Fruit fly (Drosophila melanogaster): Measurements from ENCODE around the gene CG7382.

dm6 chr2L:5546518-5547287 is 27.0 kb upstream of the CG7382 start, which contains the start of gene Oscillin:
- TF ChIP-seq h (GFP tag; optimal IDR thresholded peaks at IDR 0.05) (peak; percentile 72), Dif (GFP tag; optimal IDR thresholded peaks at IDR 0.05; ENCODE audit: partially characterized antibody) (no peak), woc (GFP tag; optimal IDR thresholded peaks at IDR 0.05) (peak; percentile 71), dmrt93B (GFP tag; optimal IDR thresholded peaks at IDR 0.05) (peak; percentile 61), dl (GFP tag; optimal IDR thresholded peaks at IDR 0.05; ENCODE audit: insufficient read depth in 1 of 2, partially characterized antibody in 2 of 2) (peak in 1 of 2 experiments; percentile 18), lola (GFP tag; optimal IDR thresholded peaks at IDR 0.05) (no peak), CG9705 (GFP tag; optimal IDR thresholded peaks at IDR 0.05) (peak; percentile 3)

Measured in whole organism, wandering third instar larva.